Fruit fly (Drosophila melanogaster) whole organism: ENCODE measurements around the gene Polr2D.

ENCODE experiments used
- CG8478 ChIP-seq: fragments of >200 bp; optimal IDR thresholded peaks from 2 replicates; lab custom pipeline; 2018; ENCODE audit warnings: inconsistent platforms
- Dll ChIP-seq: fragments of >200 bp; optimal IDR thresholded peaks from 2 replicates; lab custom pipeline; 2017
- EcR ChIP-seq, 2 experiments: fragments of >200 bp; optimal IDR thresholded peaks; 2 replicates each; lab custom pipeline; 2017; ENCODE audit warnings: missing biosample characterization in 2 of 2, missing genetic modification characterization in 2 of 2, missing genetic modification reagents in 2 of 2
- pan ChIP-seq: fragments of >200 bp; optimal IDR thresholded peaks from 2 replicates; lab custom pipeline; 2017
- psq ChIP-seq: fragments of >200 bp; optimal IDR thresholded peaks from 2 replicates; lab custom pipeline; 2017
- usp ChIP-seq: fragments of >200 bp; optimal IDR thresholded peaks from 2 replicates; lab custom pipeline; 2017; ENCODE audit warnings: missing biosample characterization, missing genetic modification characterization, mixed read lengths

Gene Polr2D

dm6 chr3R:18243718-18244170 is 11.5 kb downstream of the Polr2D start:
- TF ChIP-seq EcR (GFP tag; optimal IDR thresholded peaks at IDR 0.05; lab: Kevin White, UChicago) (no peak), psq (lab: Kevin White, UChicago) (no peak), CG8478 (lab: Kevin White, UChicago) (no peak), pan (lab: Kevin White, UChicago) (no peak), usp (no peak), Dll (no peak)

DNA sequence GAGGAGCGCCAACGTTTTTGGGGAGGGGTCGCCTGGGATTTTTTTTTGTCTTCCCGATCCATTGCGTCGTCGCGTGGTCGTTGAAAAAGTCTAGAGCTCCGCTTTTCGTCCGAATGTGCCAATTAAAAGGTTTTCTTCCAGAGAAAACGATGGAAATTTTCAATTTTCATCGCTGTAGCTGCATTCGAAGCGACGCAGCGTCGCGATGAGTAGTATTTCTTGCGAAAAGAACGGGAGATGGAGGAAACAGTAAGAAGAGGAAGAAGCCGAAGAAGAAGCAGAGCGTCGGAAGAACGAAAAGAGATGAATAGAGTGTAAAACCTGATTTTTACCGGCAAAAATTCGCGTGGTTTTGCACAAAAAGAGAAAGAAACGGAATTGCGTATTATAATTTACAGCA is 12.3 kb downstream of the Polr2D start:
- TF ChIP-seq psq (lab: Kevin White, UChicago) (no peak), CG8478 (lab: Kevin White, UChicago) (no peak), pan (lab: Kevin White, UChicago) (no peak), Dll (no peak), usp (no peak), EcR (GFP tag; optimal IDR thresholded peaks at IDR 0.05; lab: Kevin White, UChicago) (no peak)

- TF ChIP-seq EcR (GFP tag; optimal IDR thresholded peaks at IDR 0.05; lab: Kevin White, UChicago) (no peak), usp (no peak), CG8478 (lab: Kevin White, UChicago) (no peak), Dll (no peak), psq (lab: Kevin White, UChicago) (no peak), pan (lab: Kevin White, UChicago) (no peak)
These were observed 13.0 kb downstream of the Polr2D start, which contains the start of the genes CG7156 and 14-3-3epsilon for dm6 chr3R:18242089-18242955. TSS of gene CG7156 (minus strand) at chr3R:18242159. TSS of gene 14-3-3epsilon (plus strand) at chr3R:18242531.

- TF ChIP-seq CG8478 (lab: Kevin White, UChicago) (no peak), usp (no peak), psq (lab: Kevin White, UChicago) (no peak), Dll (no peak), pan (lab: Kevin White, UChicago) (no peak), EcR (GFP tag; optimal IDR thresholded peaks at IDR 0.05; lab: Kevin White, UChicago) (no peak)
These were observed 19.4 kb downstream of the Polr2D start, which contains the start of gene repo for dm6 chr3R:18235879-18236278. TSS of gene repo (plus strand) at chr3R:18236192.

DNA sequence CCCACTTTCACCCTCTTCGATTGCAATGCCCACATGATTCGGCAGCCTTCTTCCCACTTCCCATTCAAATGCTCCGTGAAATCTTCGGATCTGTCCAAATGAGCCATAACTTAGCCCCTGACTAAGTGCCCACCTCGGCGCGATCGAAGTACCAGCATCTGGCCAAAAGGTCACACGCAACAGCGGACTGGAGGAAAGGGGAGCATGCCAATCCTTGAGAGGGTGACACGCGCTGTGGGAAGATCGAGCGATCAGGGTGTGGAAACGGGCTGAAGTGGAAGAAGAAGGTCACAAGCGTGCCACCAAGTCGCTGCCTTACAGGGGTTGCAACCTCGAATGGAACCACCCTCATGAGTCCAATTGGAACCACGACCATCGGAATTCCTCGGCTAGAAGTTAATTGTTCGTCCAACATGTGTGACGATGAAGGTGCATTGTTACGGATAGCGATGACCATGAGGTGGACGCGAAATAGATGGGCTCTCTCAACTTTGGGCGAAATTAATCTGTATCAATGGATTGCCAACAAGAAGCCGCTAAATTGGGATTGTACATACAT is 20.5 kb downstream of the Polr2D start:
- no peak for TF ChIP-seq psq (lab: Kevin White, UChicago)

- TF ChIP-seq pan (lab: Kevin White, UChicago), result no peak
- TF ChIP-seq EcR (GFP tag; optimal IDR thresholded peaks at IDR 0.05; lab: Kevin White, UChicago), result no peak
- TF ChIP-seq Dll, result no peak
- no peak for TF ChIP-seq usp
These were observed 23.1 kb downstream of the Polr2D start for dm6 chr3R:18232187-18232586.

dm6 chr3R:18230229-18230628 is 25.1 kb downstream of the Polr2D start:
- no peak for TF ChIP-seq usp
- TF ChIP-seq CG8478 (lab: Kevin White, UChicago), result no peak
- TF ChIP-seq pan (lab: Kevin White, UChicago), result no peak
- no peak for TF ChIP-seq EcR (GFP tag; optimal IDR thresholded peaks at IDR 0.05; lab: Kevin White, UChicago)
- TF ChIP-seq Dll, result no peak
- no peak for TF ChIP-seq psq (lab: Kevin White, UChicago)

DNA sequence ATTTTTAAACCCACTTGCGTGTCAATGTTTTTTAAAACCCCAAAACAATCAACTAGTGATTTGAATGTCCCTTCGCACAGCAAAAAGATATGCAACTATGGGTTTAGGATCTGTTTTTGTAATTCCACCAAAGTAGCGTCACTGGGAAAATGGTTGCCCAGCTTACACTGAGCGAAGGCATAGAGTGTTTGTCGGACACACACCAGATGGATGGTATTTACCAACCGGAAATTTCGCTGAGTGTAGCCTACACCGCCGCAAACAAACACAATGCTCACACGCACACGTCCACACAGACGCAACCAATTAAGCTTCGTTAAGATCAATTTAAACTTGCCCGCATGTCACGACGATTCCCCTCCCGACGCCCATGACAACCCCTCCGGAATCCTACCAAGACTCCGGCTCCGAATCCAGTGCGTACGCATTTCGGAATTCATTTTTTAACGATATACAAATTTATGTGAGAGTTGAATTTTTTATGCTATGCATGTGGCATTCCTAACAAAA is 26.5 kb downstream of the Polr2D start:
- TF ChIP-seq usp, result no peak
- no peak for TF ChIP-seq Dll
- no peak for TF ChIP-seq EcR (GFP tag; optimal IDR thresholded peaks at IDR 0.05; lab: Kevin White, UChicago)
- no peak for TF ChIP-seq pan (lab: Kevin White, UChicago)
- TF ChIP-seq psq (lab: Kevin White, UChicago), result no peak
- TF ChIP-seq CG8478 (lab: Kevin White, UChicago), result no peak

dm6 chr3R:18227385-18227784 is 27.9 kb downstream of the Polr2D start:
- no peak for TF ChIP-seq Dll
- TF ChIP-seq CG8478 (lab: Kevin White, UChicago), result no peak
- TF ChIP-seq usp, result no peak
- TF ChIP-seq psq (lab: Kevin White, UChicago), result no peak
- TF ChIP-seq EcR (GFP tag; optimal IDR thresholded peaks at IDR 0.05; lab: Kevin White, UChicago), result no peak
- TF ChIP-seq pan (lab: Kevin White, UChicago), result no peak

DNA sequence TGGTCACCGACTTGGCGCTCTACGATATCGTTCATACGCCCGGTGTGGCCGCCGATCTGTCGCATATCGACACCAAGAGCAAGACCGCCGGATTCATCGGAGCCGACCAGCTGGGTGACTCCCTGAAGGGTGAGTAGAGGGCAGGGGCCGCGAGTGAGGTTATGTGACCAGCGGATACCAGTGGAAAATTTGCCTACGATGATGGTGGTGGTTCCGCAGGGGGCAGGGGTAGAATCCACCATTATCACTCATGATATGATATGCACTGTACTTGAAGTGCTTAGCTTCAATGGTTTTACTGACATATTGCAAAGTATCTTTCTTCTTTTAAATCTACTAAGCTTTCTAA is 28.5 kb downstream of the Polr2D start:
- no peak for TF ChIP-seq Dll
- no peak for TF ChIP-seq psq (lab: Kevin White, UChicago)
- no peak for TF ChIP-seq pan (lab: Kevin White, UChicago)
- TF ChIP-seq CG8478 (lab: Kevin White, UChicago), result no peak
- no peak for TF ChIP-seq EcR (GFP tag; optimal IDR thresholded peaks at IDR 0.05; lab: Kevin White, UChicago)
- TF ChIP-seq usp, result no peak

dm6 chr3R:18226043-18226808 is 29.1 kb downstream of the Polr2D start, which contains the start of the genes CG7168 and Mdh2:
TSS of gene CG7168 (minus strand) at chr3R:18226082.
TSS of gene Mdh2 (plus strand) at chr3R:18226396.
- TF ChIP-seq EcR (GFP tag; optimal IDR thresholded peaks at IDR 0.05; lab: Kevin White, UChicago) (no peak), usp (no peak), CG8478 (lab: Kevin White, UChicago) (no peak), Dll (no peak), psq (lab: Kevin White, UChicago) (no peak), pan (lab: Kevin White, UChicago) (no peak)
